Fruit fly (Drosophila melanogaster): ENCODE results near the gene orb2.

The orb2 gene

dm6 chr3L:8947848-8948494 is 6.3 kb downstream of the orb2 start:
- TF ChIP-seq fd96Ca (GFP tag; IDR thresholded peaks at IDR 0.05): no peak
- peak; percentile 52; the same call in 1 of the 2 replicates for TF ChIP-seq CG32121 (GFP tag; IDR thresholded peaks at IDR 0.05)
- no peak for TF ChIP-seq Pif1B (GFP tag; optimal IDR thresholded peaks at IDR 0.05)

dm6 chr3L:8939654-8940053 is 14.6 kb downstream of the orb2 start:
- TF ChIP-seq CG14655 (GFP tag; optimal IDR thresholded peaks at IDR 0.05): no peak

dm6 chr3L:8931916-8932315 is 22.3 kb downstream of the orb2 start:
- no peak for TF ChIP-seq CG15710 (tag; optimal IDR thresholded peaks at IDR 0.05)
- TF ChIP-seq Pif1A (GFP tag; optimal IDR thresholded peaks at IDR 0.05): peak; percentile 19

DNA sequence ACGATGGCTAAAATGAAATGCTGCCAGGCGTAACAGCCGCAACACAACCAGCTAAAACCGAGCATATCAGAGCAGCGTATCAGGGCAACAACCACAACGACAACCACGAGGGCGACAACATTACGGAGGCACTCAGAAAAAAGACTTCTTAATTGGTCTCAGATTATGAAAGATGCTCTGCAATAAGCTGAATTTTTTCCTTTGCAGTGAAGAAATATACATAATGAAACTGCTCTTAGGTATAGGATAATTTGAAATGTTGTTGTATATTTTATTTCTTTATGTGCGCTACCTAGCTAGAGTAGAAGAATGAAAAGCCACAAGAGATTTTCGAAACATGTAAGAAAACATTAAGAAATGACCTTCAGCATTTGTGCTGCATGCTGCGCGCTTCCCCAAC is 24.7 kb downstream of the orb2 start:
- TF ChIP-seq CG9948 (tag; optimal IDR thresholded peaks at IDR 0.05) (peak; percentile 14), CG4496 (GFP tag; IDR thresholded peaks at IDR 0.05) (0 out of 3 replicates have a peak, but pooled peaks have one; percentile 43), fd96Ca (GFP tag; IDR thresholded peaks at IDR 0.05) (no peak), Pif1B (GFP tag; optimal IDR thresholded peaks at IDR 0.05) (no peak)

dm6 chr3L:8925679-8926078 is 28.6 kb downstream of the orb2 start:
- TF ChIP-seq CG13204 (GFP tag; optimal IDR thresholded peaks at IDR 0.05): no peak
- no peak for TF ChIP-seq CG4496 (GFP tag; IDR thresholded peaks at IDR 0.05)
- no peak for TF ChIP-seq Pif1A (GFP tag; optimal IDR thresholded peaks at IDR 0.05)
- TF ChIP-seq Pif1B (GFP tag; optimal IDR thresholded peaks at IDR 0.05): no peak
- TF ChIP-seq CG34367 (tag; optimal IDR thresholded peaks at IDR 0.05): no peak
- TF ChIP-seq CG32121 (GFP tag; IDR thresholded peaks at IDR 0.05): no peak
- TF ChIP-seq rn (GFP tag; IDR thresholded peaks at IDR 0.05): no peak
- TF ChIP-seq CG12605 (GFP tag; IDR thresholded peaks at IDR 0.05): no peak
- no peak for TF ChIP-seq fd96Ca (GFP tag; IDR thresholded peaks at IDR 0.05)
- TF ChIP-seq CG9948 (tag; optimal IDR thresholded peaks at IDR 0.05): no peak
- no peak for TF ChIP-seq Ets98B (GFP tag; IDR thresholded peaks at IDR 0.05)
- TF ChIP-seq gl (tag; optimal IDR thresholded peaks at IDR 0.05): no peak
- no peak for TF ChIP-seq EcR (GFP tag; optimal IDR thresholded peaks at IDR 0.05)
- no peak for TF ChIP-seq CG10348 (GFP tag; IDR thresholded peaks at IDR 0.05)

dm6 chr3L:8924999-8925398 is 29.3 kb downstream of the orb2 start:
- TF ChIP-seq gl (tag; optimal IDR thresholded peaks at IDR 0.05): no peak
- 0 out of 3 replicates have a peak, but pooled peaks have one; percentile 18 for TF ChIP-seq CG4496 (GFP tag; IDR thresholded peaks at IDR 0.05)
- TF ChIP-seq CG32121 (GFP tag; IDR thresholded peaks at IDR 0.05): no peak
- no peak for TF ChIP-seq CG34367 (tag; optimal IDR thresholded peaks at IDR 0.05)
- no peak for TF ChIP-seq CG9948 (tag; optimal IDR thresholded peaks at IDR 0.05)
- TF ChIP-seq Ets98B (GFP tag; IDR thresholded peaks at IDR 0.05): no peak

DNA sequence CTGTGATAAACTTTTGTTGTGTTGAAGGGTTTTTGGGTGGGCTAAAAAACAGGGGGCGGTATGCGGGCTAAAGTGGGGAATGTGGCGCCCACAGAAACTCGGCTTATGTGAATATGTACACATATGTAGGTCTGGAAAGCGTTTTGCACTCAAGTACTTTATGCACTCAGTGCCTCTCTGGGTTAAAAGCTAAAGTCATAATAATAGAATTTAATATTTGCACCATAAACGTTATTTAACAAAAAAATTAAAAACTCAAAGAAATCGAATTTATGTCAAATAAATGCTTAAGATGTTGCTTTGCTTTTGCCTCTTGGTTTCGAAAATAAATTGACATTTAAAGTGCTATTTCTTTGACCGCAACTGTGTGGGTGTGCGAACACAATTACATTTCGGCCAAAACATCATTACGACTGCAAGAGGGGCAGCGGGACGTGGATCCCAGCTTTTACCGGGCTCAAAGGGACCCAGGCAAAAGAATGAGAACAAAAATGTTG is 29.8 kb downstream of the orb2 start:
- TF ChIP-seq CG14655 (GFP tag; optimal IDR thresholded peaks at IDR 0.05) (peak; percentile 29), Pif1A (GFP tag; optimal IDR thresholded peaks at IDR 0.05) (no peak), CG15710 (tag; optimal IDR thresholded peaks at IDR 0.05) (peak; percentile 10), CG17806 (tag; optimal IDR thresholded peaks at IDR 0.05) (no peak), gl (tag; optimal IDR thresholded peaks at IDR 0.05) (no peak), CG13204 (GFP tag; optimal IDR thresholded peaks at IDR 0.05) (no peak), rn (GFP tag; IDR thresholded peaks at IDR 0.05) (no peak), CG8301 (tag; optimal IDR thresholded peaks at IDR 0.05) (no peak), CG9948 (tag; optimal IDR thresholded peaks at IDR 0.05) (peak; percentile 6), Pif1B (GFP tag; optimal IDR thresholded peaks at IDR 0.05) (no peak), CG10348 (GFP tag; IDR thresholded peaks at IDR 0.05) (no peak), EcR (GFP tag; optimal IDR thresholded peaks at IDR 0.05) (no peak), D1 (tag; optimal IDR thresholded peaks at IDR 0.05) (no peak), CG8159 (tag; optimal IDR thresholded peaks at IDR 0.05) (no peak), CG12605 (GFP tag; IDR thresholded peaks at IDR 0.05) (peak; percentile 43), Snoo (tag; optimal IDR thresholded peaks at IDR 0.05) (no peak), Ets98B (GFP tag; IDR thresholded peaks at IDR 0.05) (peak; percentile 48; the same call in 1 of the 2 replicates), fd96Ca (GFP tag; IDR thresholded peaks at IDR 0.05) (no peak), CG34367 (tag; optimal IDR thresholded peaks at IDR 0.05) (no peak), CG32121 (GFP tag; IDR thresholded peaks at IDR 0.05) (peak; percentile 59), CG4496 (GFP tag; IDR thresholded peaks at IDR 0.05) (peak; percentile 43; the same call in 2 of the 3 replicates)

DNA sequence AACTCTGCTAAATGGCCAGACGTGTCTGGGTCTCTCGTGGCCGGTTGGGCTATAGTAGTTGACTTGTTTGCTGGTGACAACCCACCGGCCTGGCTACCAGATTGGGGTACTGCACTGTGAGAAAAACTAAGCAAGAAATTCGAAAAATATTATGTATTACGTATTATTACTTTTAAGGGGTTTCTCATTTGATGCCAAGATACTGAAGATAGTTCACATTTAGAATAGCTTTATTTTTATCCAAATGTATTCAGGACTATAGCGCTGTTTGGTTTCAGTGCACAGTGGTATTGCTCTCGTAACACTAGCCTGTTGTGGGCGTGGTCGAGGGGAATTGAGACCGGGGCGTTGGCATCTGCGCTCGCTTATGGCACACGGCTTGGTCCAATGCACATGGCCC is 33.6 kb downstream of the orb2 start:
- peak; percentile 91 for TF ChIP-seq fd96Ca (GFP tag; IDR thresholded peaks at IDR 0.05)
- TF ChIP-seq CG34367 (tag; optimal IDR thresholded peaks at IDR 0.05): peak; percentile 26
- TF ChIP-seq CG13204 (GFP tag; optimal IDR thresholded peaks at IDR 0.05): no peak
- TF ChIP-seq CG4496 (GFP tag; IDR thresholded peaks at IDR 0.05): peak; percentile 93
- peak; percentile 34 for TF ChIP-seq Pif1B (GFP tag; optimal IDR thresholded peaks at IDR 0.05)
- TF ChIP-seq CG9948 (tag; optimal IDR thresholded peaks at IDR 0.05): peak; percentile 53
- peak; percentile 17 for TF ChIP-seq EcR (GFP tag; optimal IDR thresholded peaks at IDR 0.05)
- peak; percentile 94 for TF ChIP-seq Ets98B (GFP tag; IDR thresholded peaks at IDR 0.05)
- TF ChIP-seq CG17806 (tag; optimal IDR thresholded peaks at IDR 0.05): peak; percentile 52
- no peak for TF ChIP-seq D1 (tag; optimal IDR thresholded peaks at IDR 0.05)
- TF ChIP-seq CG10348 (GFP tag; IDR thresholded peaks at IDR 0.05): peak; percentile 55; the same call in 1 of the 2 replicates
- no peak for TF ChIP-seq gl (tag; optimal IDR thresholded peaks at IDR 0.05)
- TF ChIP-seq CG8301 (tag; optimal IDR thresholded peaks at IDR 0.05): peak; percentile 79
- TF ChIP-seq rn (GFP tag; IDR thresholded peaks at IDR 0.05): peak; percentile 66
- peak; percentile 88 for TF ChIP-seq CG12605 (GFP tag; IDR thresholded peaks at IDR 0.05)
- peak; percentile 94 for TF ChIP-seq CG32121 (GFP tag; IDR thresholded peaks at IDR 0.05)
- TF ChIP-seq CG15710 (tag; optimal IDR thresholded peaks at IDR 0.05): peak; percentile 36
- TF ChIP-seq Snoo (tag; optimal IDR thresholded peaks at IDR 0.05): peak; percentile 8
- TF ChIP-seq CG14655 (GFP tag; optimal IDR thresholded peaks at IDR 0.05): peak; percentile 76
- TF ChIP-seq CG8159 (tag; optimal IDR thresholded peaks at IDR 0.05): peak; percentile 39
- TF ChIP-seq Pif1A (GFP tag; optimal IDR thresholded peaks at IDR 0.05): peak; percentile 80
